Worm (Caenorhabditis elegans) whole organism, early embryonic: ENCODE results near the gene F55G11.1.

ENCODE experiments used
- B0310.2 ChIP-seq: sonication (generic microtip); optimal IDR thresholded peaks from 2 replicates; lab custom pipeline; 2016; ENCODE audit warnings: mild to moderate bottlenecking, missing genetic modification characterization, missing compliant biosample characterization
- F13C5.2 ChIP-seq: sonication (generic microtip); optimal IDR thresholded peaks from 2 replicates; lab custom pipeline; 2017; ENCODE audit warnings: mild to moderate bottlenecking, missing genetic modification characterization, inconsistent platforms, missing compliant biosample characterization
- aly-1 ChIP-seq: sonication (generic microtip); optimal IDR thresholded peaks from 2 replicates; lab custom pipeline; 2016; ENCODE audit warnings: missing genetic modification characterization, missing compliant biosample characterization
- ama-1 ChIP-seq: fragments of 150-350 bp; optimal IDR thresholded peaks from 2 replicates; lab custom pipeline; 2014
- ceh-13 ChIP-seq: fragments of 200-800 bp; sonication (Bioruptor generic); optimal IDR thresholded peaks from 2 replicates; lab custom pipeline; 2018; ENCODE audit warnings: mild to moderate bottlenecking, missing genetic modification characterization, missing compliant biosample characterization
- ceh-36 ChIP-seq: sonication (generic microtip); optimal IDR thresholded peaks from 2 replicates; lab custom pipeline; 2016; ENCODE audit warnings: missing genetic modification characterization, inconsistent platforms, missing compliant biosample characterization
- ets-7 ChIP-seq: sonication (generic microtip); optimal IDR thresholded peaks from 2 replicates; lab custom pipeline; 2016; ENCODE audit warnings: missing genotype, missing genetic modification characterization, missing compliant biosample characterization
- flt-1 ChIP-seq: fragments of 200-800 bp; sonication (Bioruptor generic); IDR thresholded peaks from 2 replicates; pipeline ENCODE4 v1.3.6; 2022; ENCODE audit warnings: missing genetic modification characterization, missing compliant biosample characterization
- hmbx-1 ChIP-seq: sonication (generic microtip); optimal IDR thresholded peaks from 2 replicates; lab custom pipeline; 2016; ENCODE audit warnings: mild to moderate bottlenecking, missing genetic modification characterization, missing compliant biosample characterization
- hmg-4 ChIP-seq: fragments of 200-800 bp; sonication (Bioruptor generic); optimal IDR thresholded peaks from 2 replicates; lab custom pipeline; 2018; ENCODE audit warnings: mild to moderate bottlenecking, missing genetic modification characterization, missing compliant biosample characterization
- hnd-1 ChIP-seq: sonication (generic microtip); optimal IDR thresholded peaks from 2 replicates; lab custom pipeline; 2016; ENCODE audit warnings: missing genetic modification characterization, missing compliant biosample characterization
- pes-1 ChIP-seq: fragments of 200-800 bp; sonication (Bioruptor generic); IDR thresholded peaks from 2 replicates; pipeline ENCODE4 v1.3.6; 2022; ENCODE audit warnings: missing genetic modification reagents, missing genetic modification characterization, missing compliant biosample characterization
- scrt-1 ChIP-seq: fragments of 200-800 bp; sonication (Bioruptor generic); IDR thresholded peaks from 2 replicates; pipeline ENCODE4 v1.3.6; 2022; ENCODE audit warnings: missing genetic modification characterization, missing compliant biosample characterization
- sea-1 ChIP-seq: fragments of 200-800 bp; sonication (Bioruptor generic); conservative IDR thresholded peaks from 2 replicates; pipeline ENCODE4 v1.3.6; 2022; ENCODE audit warnings: missing genetic modification characterization, missing compliant biosample characterization
- tbx-11 ChIP-seq: fragments of 200-800 bp; sonication (Bioruptor generic); IDR thresholded peaks from 2 replicates; pipeline ENCODE4 v1.3.6; 2022; ENCODE audit warnings: missing genetic modification characterization, missing compliant biosample characterization
- tbx-37 ChIP-seq: fragments of 200-800 bp; sonication (Bioruptor generic); conservative IDR thresholded peaks from 2 replicates; pipeline ENCODE4 v1.3.6; 2022; ENCODE audit warnings: missing genetic modification reagents, missing genetic modification characterization, missing compliant biosample characterization
- tra-4 ChIP-seq: sonication (generic microtip); optimal IDR thresholded peaks from 2 replicates; lab custom pipeline; 2017; ENCODE audit warnings: missing genetic modification characterization, missing compliant biosample characterization

The F55G11.1 gene

DNA sequence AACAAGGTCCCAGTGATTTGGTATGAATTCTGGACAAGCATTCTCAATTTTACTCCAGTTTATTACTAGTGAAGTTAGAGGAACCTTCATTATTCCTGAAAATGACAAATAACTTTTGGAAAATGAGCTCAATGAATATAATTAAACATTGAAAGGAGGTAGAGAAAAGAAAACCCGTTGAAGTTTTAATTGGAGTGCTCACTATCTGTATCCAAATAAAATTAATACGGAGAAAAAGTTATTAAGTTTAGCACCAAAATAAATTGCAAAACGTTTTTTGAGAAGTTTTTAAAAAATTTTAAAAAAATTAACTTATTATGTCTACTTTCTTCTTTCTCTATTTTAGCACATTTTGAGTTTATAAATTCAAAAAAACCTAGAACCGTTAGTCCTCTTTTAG lies at the start of gene F55G11.1:
Gene F55G11.1, minus strand, starts transcription at position 101 of the 400 bp plus-strand sequence.
- TF ChIP-seq tbx-11 (GFP tag; lab: Robert Waterston, UW) (no peak), pes-1 (GFP tag; lab: Robert Waterston, UW) (no peak), ama-1 (lab: Kevin White, UChicago) (no peak), ets-7 (tag; lab: Kevin White, UChicago) (no peak), B0310.2 (tag; lab: Kevin White, UChicago) (no peak), hmg-4 (GFP tag; lab: Kevin White, UChicago) (no peak), hnd-1 (tag; lab: Kevin White, UChicago) (no peak), ceh-13 (GFP tag; lab: Kevin White, UChicago) (no peak), tra-4 (tag; lab: Kevin White, UChicago) (no peak), aly-1 (tag; lab: Kevin White, UChicago) (no peak), hmbx-1 (no peak), flt-1 (GFP tag; lab: Robert Waterston, UW) (no peak), ceh-36 (no peak), scrt-1 (GFP tag; lab: Robert Waterston, UW) (no peak), F13C5.2 (tag; lab: Kevin White, UChicago) (no peak)

DNA sequence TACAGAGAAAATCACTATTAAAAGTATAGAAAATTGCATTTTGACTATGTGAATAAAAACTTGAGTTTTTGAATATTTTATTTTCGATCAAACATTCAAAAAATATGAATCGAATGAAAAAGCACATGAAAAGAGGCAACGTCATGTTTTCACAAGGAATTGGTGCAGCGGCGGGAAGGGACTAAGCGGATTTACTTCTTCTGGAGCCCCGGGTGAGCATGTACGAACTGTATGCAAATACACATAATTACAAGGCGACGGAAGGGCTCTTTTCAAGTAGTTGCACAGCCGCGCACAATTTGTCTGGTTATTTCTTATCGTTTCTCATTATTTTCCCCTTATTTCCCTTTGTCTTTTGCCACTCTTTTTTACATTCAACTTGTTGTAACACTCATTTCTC lies 49.5 kb upstream of the F55G11.1 start, which contains the start of gene K10D11.7:
Gene K10D11.7, minus strand, starts transcription at position 101 of the 400 bp plus-strand sequence.
- TF ChIP-seq hnd-1 (tag; lab: Kevin White, UChicago): no peak
- TF ChIP-seq sea-1 (GFP tag; lab: Robert Waterston, UW): no peak
- TF ChIP-seq F13C5.2 (tag; lab: Kevin White, UChicago): no peak
- TF ChIP-seq aly-1 (tag; lab: Kevin White, UChicago): no peak
- TF ChIP-seq B0310.2 (tag; lab: Kevin White, UChicago): no peak
- no peak for TF ChIP-seq ets-7 (tag; lab: Kevin White, UChicago)
- no peak for TF ChIP-seq ceh-13 (GFP tag; lab: Kevin White, UChicago)
- no peak for TF ChIP-seq tbx-37 (GFP tag; lab: Robert Waterston, UW)
- no peak for TF ChIP-seq scrt-1 (GFP tag; lab: Robert Waterston, UW)
- no peak for TF ChIP-seq hmbx-1
- no peak for TF ChIP-seq ceh-36
- no peak for TF ChIP-seq pes-1 (GFP tag; lab: Robert Waterston, UW)

- TF ChIP-seq ets-7 (tag; lab: Kevin White, UChicago) (no peak), hmbx-1 (no peak), aly-1 (tag; lab: Kevin White, UChicago) (no peak), B0310.2 (tag; lab: Kevin White, UChicago) (no peak), tbx-37 (GFP tag; lab: Robert Waterston, UW) (no peak), flt-1 (GFP tag; lab: Robert Waterston, UW) (no peak), ama-1 (lab: Kevin White, UChicago) (no peak), scrt-1 (GFP tag; lab: Robert Waterston, UW) (no peak)
Observed at ce11 chrIV:12994376-12994775, 48.0 kb upstream of the F55G11.1 start, which contains the start of gene K10D11.4. Gene K10D11.4, minus strand, starts transcription at chrIV:12994476.

DNA sequence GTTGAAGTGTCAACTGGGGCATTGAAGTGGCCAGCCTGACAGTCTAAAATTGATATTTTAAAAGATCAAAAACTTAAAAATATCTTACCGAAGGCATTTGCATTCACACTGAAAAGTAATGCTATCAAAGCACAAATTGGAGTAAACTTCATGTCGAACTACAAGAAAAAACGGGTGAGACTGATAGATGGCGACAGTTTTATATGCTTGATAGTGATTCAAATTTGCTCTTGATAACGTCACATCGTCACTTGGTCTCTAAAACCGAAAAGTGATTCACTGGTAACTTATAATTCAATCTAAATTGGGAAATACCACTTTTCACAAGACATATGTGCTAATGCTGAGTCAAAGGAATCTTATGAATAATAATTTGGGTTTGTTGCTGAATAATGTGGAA lies 45.2 kb upstream of the F55G11.1 start, which contains the start of gene K10D11.5:
Gene K10D11.5, minus strand, starts transcription at position 215 of the 400 bp plus-strand sequence.
- no peak for TF ChIP-seq sea-1 (GFP tag; lab: Robert Waterston, UW)
- no peak for TF ChIP-seq tbx-37 (GFP tag; lab: Robert Waterston, UW)
- TF ChIP-seq tbx-11 (GFP tag; lab: Robert Waterston, UW): no peak
- no peak for TF ChIP-seq tra-4 (tag; lab: Kevin White, UChicago)
- TF ChIP-seq flt-1 (GFP tag; lab: Robert Waterston, UW): no peak
- TF ChIP-seq hnd-1 (tag; lab: Kevin White, UChicago): no peak
- no peak for TF ChIP-seq aly-1 (tag; lab: Kevin White, UChicago)
- no peak for TF ChIP-seq B0310.2 (tag; lab: Kevin White, UChicago)
- TF ChIP-seq hmbx-1: no peak
- no peak for TF ChIP-seq ceh-36
- no peak for TF ChIP-seq ama-1 (lab: Kevin White, UChicago)
- TF ChIP-seq scrt-1 (GFP tag; lab: Robert Waterston, UW): no peak
- no peak for TF ChIP-seq ets-7 (tag; lab: Kevin White, UChicago)
- no peak for TF ChIP-seq hmg-4 (GFP tag; lab: Kevin White, UChicago)
- no peak for TF ChIP-seq ceh-13 (GFP tag; lab: Kevin White, UChicago)
- no peak for TF ChIP-seq pes-1 (GFP tag; lab: Robert Waterston, UW)
- TF ChIP-seq F13C5.2 (tag; lab: Kevin White, UChicago): no peak

- TF ChIP-seq hnd-1 (tag; lab: Kevin White, UChicago): no peak
- no peak for TF ChIP-seq flt-1 (GFP tag; lab: Robert Waterston, UW)
- no peak for TF ChIP-seq tbx-11 (GFP tag; lab: Robert Waterston, UW)
- no peak for TF ChIP-seq ets-7 (tag; lab: Kevin White, UChicago)
- TF ChIP-seq aly-1 (tag; lab: Kevin White, UChicago): no peak
- TF ChIP-seq ceh-36: no peak
- TF ChIP-seq hmbx-1: no peak
- TF ChIP-seq tbx-37 (GFP tag; lab: Robert Waterston, UW): no peak
- TF ChIP-seq scrt-1 (GFP tag; lab: Robert Waterston, UW): no peak
- TF ChIP-seq B0310.2 (tag; lab: Kevin White, UChicago): no peak
Observed at ce11 chrIV:12990638-12991037, 44.2 kb upstream of the F55G11.1 start.

DNA sequence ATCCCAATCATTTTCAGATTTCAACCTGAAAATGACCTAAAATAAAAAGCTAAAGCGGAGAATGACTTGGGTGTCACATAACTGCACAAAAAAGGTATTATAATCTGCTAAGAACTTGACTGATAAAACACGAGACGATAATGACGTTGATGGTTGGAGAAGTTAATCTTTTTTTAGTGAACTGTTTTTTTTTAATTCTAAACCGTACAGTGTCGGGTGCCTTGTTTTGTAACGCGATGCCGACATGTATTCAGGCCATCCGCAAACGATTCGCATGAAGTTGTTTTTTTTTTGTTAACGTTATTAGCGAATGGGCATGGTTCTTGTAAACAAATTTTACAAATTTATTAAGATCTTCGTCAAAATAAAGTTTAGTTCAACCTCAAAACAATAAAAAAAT lies 43.0 kb upstream of the F55G11.1 start, which contains the start of gene K10D11.6:
Gene K10D11.6, minus strand, starts transcription at position 101 of the 400 bp plus-strand sequence.
- no peak for TF ChIP-seq hmg-4 (GFP tag; lab: Kevin White, UChicago)
- no peak for TF ChIP-seq B0310.2 (tag; lab: Kevin White, UChicago)
- no peak for TF ChIP-seq sea-1 (GFP tag; lab: Robert Waterston, UW)
- TF ChIP-seq ama-1 (lab: Kevin White, UChicago): no peak
- no peak for TF ChIP-seq F13C5.2 (tag; lab: Kevin White, UChicago)
- TF ChIP-seq flt-1 (GFP tag; lab: Robert Waterston, UW): no peak
- no peak for TF ChIP-seq hmbx-1
- TF ChIP-seq aly-1 (tag; lab: Kevin White, UChicago): no peak
- TF ChIP-seq tbx-37 (GFP tag; lab: Robert Waterston, UW): no peak
- no peak for TF ChIP-seq ceh-13 (GFP tag; lab: Kevin White, UChicago)
- TF ChIP-seq ceh-36: no peak
- TF ChIP-seq hnd-1 (tag; lab: Kevin White, UChicago): no peak
- no peak for TF ChIP-seq pes-1 (GFP tag; lab: Robert Waterston, UW)
- TF ChIP-seq ets-7 (tag; lab: Kevin White, UChicago): no peak
- no peak for TF ChIP-seq tra-4 (tag; lab: Kevin White, UChicago)
- no peak for TF ChIP-seq scrt-1 (GFP tag; lab: Robert Waterston, UW)
